Worm (Caenorhabditis elegans) whole organism, L4 larva: Measurements from ENCODE around the gene ndg-4.
A peak's percentile ranks its signal among the peaks of the same experiment; 100 is the strongest.

Experiments used
- cey-2 ChIP-seq: sonication (generic microtip); optimal IDR thresholded peaks from 3 replicates; lab custom pipeline; 2017; ENCODE audit warnings: missing genetic modification characterization, mild to moderate bottlenecking, missing compliant biosample characterization, antibody characterized with exemption, borderline replicate concordance; ENCODE audit not compliant: insufficient read depth
- lin-13 ChIP-seq: fragments of 150-350 bp; optimal IDR thresholded peaks from 2 replicates; lab custom pipeline; 2014; ENCODE audit warnings: missing biosample characterization, missing genetic modification reagents, missing genetic modification characterization
- lin-15B ChIP-seq: fragments of 150-350 bp; sonication (generic microtip); optimal IDR thresholded peaks from 3 replicates; lab custom pipeline; 2014; ENCODE audit warnings: missing biosample characterization, missing genetic modification characterization
- nhr-102 ChIP-seq: sonication (generic microtip); optimal IDR thresholded peaks from 2 replicates; lab custom pipeline; 2016; ENCODE audit warnings: mild to moderate bottlenecking, missing genetic modification characterization, moderate library complexity, missing compliant biosample characterization
- nhr-11 ChIP-seq: fragments of 150-350 bp; optimal IDR thresholded peaks from 2 replicates; lab custom pipeline; 2014; ENCODE audit warnings: missing biosample characterization, missing genetic modification characterization
- nhr-237 ChIP-seq: sonication (generic microtip); optimal IDR thresholded peaks from 2 replicates; lab custom pipeline; 2017; ENCODE audit warnings: missing biosample characterization, missing genetic modification characterization
- unc-130 ChIP-seq: sonication (generic microtip); optimal IDR thresholded peaks from 2 replicates; lab custom pipeline; 2016; ENCODE audit warnings: missing genetic modification reagents, missing genetic modification characterization, missing compliant biosample characterization
- unc-39 ChIP-seq: sonication (generic microtip); optimal IDR thresholded peaks from 2 replicates; lab custom pipeline; 2017; ENCODE audit warnings: missing biosample characterization, missing genetic modification characterization
- ztf-11 ChIP-seq: fragments of 150-350 bp; optimal IDR thresholded peaks from 2 replicates; lab custom pipeline; 2014; ENCODE audit warnings: missing biosample characterization, missing genetic modification characterization

- TF ChIP-seq cey-2 (tag; lab: Kevin White, UChicago) (no peak), nhr-237 (tag; lab: Kevin White, UChicago) (no peak), lin-13 (GFP tag; lab: Kevin White, UChicago) (no peak), ztf-11 (tag; lab: Kevin White, UChicago) (no peak), nhr-102 (tag; lab: Kevin White, UChicago) (no peak), unc-130 (GFP tag; lab: Kevin White, UChicago) (peak; percentile 79), nhr-11 (tag; lab: Kevin White, UChicago) (no peak), unc-39 (tag; lab: Kevin White, UChicago) (no peak), lin-15B (tag; lab: Kevin White, UChicago) (no peak)
Measured at ce11 chrIII:4434294-4434781, 32.8 kb downstream of the ndg-4 start, which contains the start of gene C28A5.1.
